Fruit fly (Drosophila melanogaster): ENCODE data around the gene ND-B16.6.

DNA sequence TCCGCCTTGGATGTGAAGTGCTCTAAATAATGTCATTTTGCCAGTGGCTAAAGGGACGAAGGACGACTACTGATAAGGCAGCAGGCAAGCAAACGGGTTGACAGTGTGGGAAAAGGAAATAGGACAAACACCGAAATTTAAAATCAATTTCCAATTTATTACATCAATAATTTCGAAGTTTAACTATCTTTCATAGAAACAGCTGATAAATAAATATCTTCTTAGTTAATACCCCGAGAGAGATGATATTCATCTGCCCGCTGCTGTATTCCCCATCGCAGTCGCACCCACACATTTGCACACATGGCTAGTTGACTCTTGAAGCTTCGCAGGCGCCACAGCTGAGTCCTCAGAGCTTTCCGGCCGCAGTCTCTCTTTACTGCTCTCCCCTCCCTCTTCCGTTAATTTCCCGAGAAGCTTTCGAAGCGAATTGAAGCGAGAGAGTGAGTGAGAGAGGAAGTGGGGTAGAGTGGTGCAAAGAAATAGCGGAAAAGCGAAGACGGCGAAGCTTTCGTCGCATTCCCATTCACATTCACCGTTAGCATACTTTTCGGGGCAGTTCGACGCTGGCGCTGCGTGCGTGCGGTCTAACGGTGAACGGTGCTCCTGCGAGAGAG, 33.2 kb downstream of the ND-B16.6 start:
- no peak for TF ChIP-seq CG8478 (optimal IDR thresholded peaks at IDR 0.05)
- TF ChIP-seq CTCF (optimal IDR thresholded peaks at IDR 0.05): no peak

Data from S2 (cell line).